Fruit fly (Drosophila melanogaster) Kc167 (cell line): ENCODE data around the gene Prp16.

Experiments
- h ChIP-seq: fragments of >200 bp; optimal IDR thresholded peaks from 3 replicates; lab custom pipeline; 2018; ENCODE audit warnings: missing external identifiers
- insv ChIP-seq: fragments of >200 bp; optimal IDR thresholded peaks from 3 replicates; lab custom pipeline; 2018; ENCODE audit warnings: missing external identifiers
- psq ChIP-seq: fragments of >200 bp; optimal IDR thresholded peaks from 2 replicates; lab custom pipeline; 2017; ENCODE audit warnings: missing external identifiers
- ttk ChIP-seq: sonication (Bioruptor generic); optimal IDR thresholded peaks from 2 replicates; lab custom pipeline; 2017; ENCODE audit warnings: missing external identifiers

dm6 chrX:14186953-14187352 is 14.2 kb upstream of the Prp16 start, which contains the start of gene CG12481:
- TF ChIP-seq insv (lab: Kevin White, UChicago) (no peak), h (lab: Kevin White, UChicago) (no peak), ttk (lab: Kevin White, UChicago) (no peak), psq (lab: Kevin White, UChicago) (no peak)
